Worm (Caenorhabditis elegans) whole organism, mixed stage, embryonic: ENCODE results near the gene C06B3.7.

ENCODE experiments used
- M03D4.4 ChIP-seq: sonication (generic microtip); optimal IDR thresholded peaks from 2 replicates; lab custom pipeline; 2017; ENCODE audit warnings: mild to moderate bottlenecking, missing genetic modification characterization, missing compliant biosample characterization
- bed-3 ChIP-seq: fragments of 200-800 bp; sonication (Bioruptor generic); optimal IDR thresholded peaks from 3 replicates; lab custom pipeline; 2018; ENCODE audit warnings: mild to moderate bottlenecking, missing genetic modification characterization, moderate library complexity, missing compliant biosample characterization
- blmp-1 ChIP-seq: fragments of 150-350 bp; optimal IDR thresholded peaks from 2 replicates; lab custom pipeline; 2014; ENCODE audit warnings: missing biosample characterization, missing genetic modification characterization
- ceh-39 ChIP-seq: fragments of 150-350 bp; optimal IDR thresholded peaks from 2 replicates; lab custom pipeline; 2014; ENCODE audit warnings: missing biosample characterization, missing genetic modification characterization
- ceh-43 ChIP-seq: fragments of 200-800 bp; sonication (Bioruptor generic); optimal IDR thresholded peaks from 2 replicates; lab custom pipeline; 2018; ENCODE audit warnings: mild to moderate bottlenecking, missing genetic modification characterization, moderate library complexity, missing compliant biosample characterization
- ces-1 ChIP-seq: fragments of 150-350 bp; optimal IDR thresholded peaks from 2 replicates; lab custom pipeline; 2014; ENCODE audit warnings: missing biosample characterization, missing genetic modification reagents, missing genetic modification characterization
- cnd-1 ChIP-seq: fragments of 200-800 bp; sonication (Bioruptor generic); optimal IDR thresholded peaks from 2 replicates; lab custom pipeline; 2018; ENCODE audit warnings: mild to moderate bottlenecking, missing genetic modification characterization, missing compliant biosample characterization
- elt-1 ChIP-seq: sonication (generic microtip); optimal IDR thresholded peaks from 2 replicates; lab custom pipeline; 2017; ENCODE audit warnings: missing genetic modification characterization, mild to moderate bottlenecking, missing compliant biosample characterization, antibody characterized with exemption, moderate library complexity, borderline replicate concordance; ENCODE audit not compliant: insufficient read depth
- elt-3 ChIP-seq: fragments of 150-350 bp; optimal IDR thresholded peaks from 2 replicates; lab custom pipeline; 2014; ENCODE audit warnings: missing biosample characterization, missing genetic modification characterization
- ham-2 ChIP-seq: fragments of 200-800 bp; sonication (Bioruptor generic); optimal IDR thresholded peaks from 2 replicates; lab custom pipeline; 2018; ENCODE audit warnings: mild to moderate bottlenecking, missing genetic modification characterization, missing compliant biosample characterization
- hlh-1 ChIP-seq: fragments of 150-350 bp; optimal IDR thresholded peaks from 2 replicates; lab custom pipeline; 2014; ENCODE audit warnings: missing biosample characterization, missing genetic modification reagents, missing genetic modification characterization
- lin-13 ChIP-seq: fragments of 150-350 bp; optimal IDR thresholded peaks from 2 replicates; lab custom pipeline; 2014; ENCODE audit warnings: missing biosample characterization, missing genetic modification characterization
- lin-32 ChIP-seq: fragments of 200-800 bp; sonication (Bioruptor generic); optimal IDR thresholded peaks from 2 replicates; lab custom pipeline; 2018; ENCODE audit warnings: mild to moderate bottlenecking, missing genetic modification characterization, missing compliant biosample characterization
- mab-5 ChIP-seq: fragments of 150-350 bp; optimal IDR thresholded peaks from 2 replicates; lab custom pipeline; 2014; ENCODE audit warnings: missing biosample characterization, missing genetic modification characterization
- nhr-12 ChIP-seq: fragments of 150-350 bp; optimal IDR thresholded peaks from 2 replicates; lab custom pipeline; 2014; ENCODE audit warnings: missing biosample characterization, missing genetic modification characterization
- nhr-2 ChIP-seq: fragments of 150-350 bp; optimal IDR thresholded peaks from 2 replicates; lab custom pipeline; 2014; ENCODE audit warnings: missing biosample characterization, missing genetic modification characterization
- nhr-237 ChIP-seq: fragments of 150-350 bp; optimal IDR thresholded peaks from 2 replicates; lab custom pipeline; 2014; ENCODE audit warnings: missing biosample characterization, missing genetic modification characterization
- nhr-28 ChIP-seq: fragments of 150-350 bp; optimal IDR thresholded peaks from 2 replicates; lab custom pipeline; 2014; ENCODE audit warnings: missing biosample characterization, missing genetic modification characterization
- nhr-76 ChIP-seq: sonication (generic microtip); optimal IDR thresholded peaks from 2 replicates; lab custom pipeline; 2017; ENCODE audit warnings: missing biosample characterization, missing genetic modification characterization
- pha-4 ChIP-seq: fragments of 150-350 bp; optimal IDR thresholded peaks from 2 replicates; lab custom pipeline; 2018; ENCODE audit warnings: missing biosample characterization, missing genetic modification reagents, missing genetic modification characterization
- sem-2 ChIP-seq: fragments of 200-800 bp; sonication (Bioruptor generic); optimal IDR thresholded peaks from 2 replicates; lab custom pipeline; 2018; ENCODE audit warnings: mild to moderate bottlenecking, missing genetic modification characterization, missing compliant biosample characterization
- snpc-4 ChIP-seq: fragments of 150-350 bp; optimal IDR thresholded peaks from 2 replicates; lab custom pipeline; 2014; ENCODE audit warnings: missing biosample characterization, missing genetic modification characterization
- sptf-1 ChIP-seq: sonication (generic microtip); optimal IDR thresholded peaks from 2 replicates; lab custom pipeline; 2017; ENCODE audit warnings: mild to moderate bottlenecking, missing genetic modification characterization, moderate library complexity, missing compliant biosample characterization
- tbx-8 ChIP-seq: fragments of 200-800 bp; sonication (Bioruptor generic); optimal IDR thresholded peaks from 2 replicates; lab custom pipeline; 2018; ENCODE audit warnings: mild to moderate bottlenecking, missing genetic modification characterization, moderate library complexity, missing compliant biosample characterization
- unc-120 ChIP-seq: sonication (generic microtip); optimal IDR thresholded peaks from 2 replicates; lab custom pipeline; 2017; ENCODE audit warnings: missing genetic modification characterization, missing compliant biosample characterization; ENCODE audit not compliant: poor library complexity, severe bottlenecking
- unc-39 ChIP-seq: fragments of 150-350 bp; optimal IDR thresholded peaks from 2 replicates; lab custom pipeline; 2014; ENCODE audit warnings: missing biosample characterization, missing genetic modification characterization
- unc-62 ChIP-seq: fragments of 150-350 bp; optimal IDR thresholded peaks from 2 replicates; lab custom pipeline; 2014; ENCODE audit warnings: missing biosample characterization, missing genetic modification reagents, missing genetic modification characterization
- ztf-11 ChIP-seq: fragments of 150-350 bp; optimal IDR thresholded peaks from 2 replicates; lab custom pipeline; 2014; ENCODE audit warnings: missing biosample characterization, missing genetic modification characterization

C06B3.7 gene

ce11 chrV:13934545-13934944, 25.1 kb downstream of the C06B3.7 start, which contains the start of gene R10D12.1:
Gene R10D12.1 (minus strand): TSS chrV:13934645.
- TF ChIP-seq elt-1 (no peak), unc-62 (GFP tag; lab: Kevin White, UChicago) (no peak), nhr-12 (tag; lab: Kevin White, UChicago) (no peak), lin-13 (tag; lab: Kevin White, UChicago) (no peak), ham-2 (GFP tag; lab: Kevin White, UChicago) (no peak), ztf-11 (no peak), mab-5 (no peak), sptf-1 (tag; lab: Kevin White, UChicago) (no peak), nhr-76 (tag; lab: Kevin White, UChicago) (no peak), cnd-1 (tag; lab: Kevin White, UChicago) (no peak), ces-1 (GFP tag; lab: Kevin White, UChicago) (no peak), unc-120 (tag; lab: Kevin White, UChicago) (no peak), nhr-237 (tag; lab: Kevin White, UChicago) (no peak), snpc-4 (tag; lab: Kevin White, UChicago) (no peak), tbx-8 (GFP tag; lab: Kevin White, UChicago) (no peak)

ce11 chrV:13935423-13935822, 25.9 kb downstream of the C06B3.7 start:
- no peak for TF ChIP-seq hlh-1 (tag; lab: Kevin White, UChicago)
- peak; percentile 31 for TF ChIP-seq elt-3

ce11 chrV:13936052-13936451, 26.6 kb downstream of the C06B3.7 start:
- TF ChIP-seq ceh-43 (GFP tag; lab: Kevin White, UChicago) (no peak), unc-39 (tag; lab: Kevin White, UChicago) (no peak), blmp-1 (no peak), mab-5 (no peak)

- TF ChIP-seq nhr-2 (tag; lab: Kevin White, UChicago) (no peak), snpc-4 (tag; lab: Kevin White, UChicago) (no peak), unc-39 (tag; lab: Kevin White, UChicago) (no peak)
Observed at ce11 chrV:13936850-13937249, 27.4 kb downstream of the C06B3.7 start, which contains the start of gene srw-145. Gene srw-145 (plus strand): TSS chrV:13937150.

ce11 chrV:13942082-13942481, 32.6 kb downstream of the C06B3.7 start, which contains the start of gene dpr-1:
Gene dpr-1 (minus strand): TSS chrV:13942182.
- TF ChIP-seq cnd-1 (tag; lab: Kevin White, UChicago) (no peak), nhr-28 (tag; lab: Kevin White, UChicago) (no peak)

- no peak for TF ChIP-seq nhr-237 (tag; lab: Kevin White, UChicago)
- TF ChIP-seq bed-3 (GFP tag; lab: Kevin White, UChicago): no peak
- no peak for TF ChIP-seq nhr-28 (tag; lab: Kevin White, UChicago)
- no peak for TF ChIP-seq snpc-4 (tag; lab: Kevin White, UChicago)
- TF ChIP-seq pha-4 (tag; lab: Kevin White, UChicago): no peak
- TF ChIP-seq ceh-39 (tag; lab: Kevin White, UChicago): no peak
- TF ChIP-seq lin-32: no peak
- TF ChIP-seq cnd-1 (tag; lab: Kevin White, UChicago): no peak
- TF ChIP-seq unc-120 (tag; lab: Kevin White, UChicago): no peak
- TF ChIP-seq ces-1 (GFP tag; lab: Kevin White, UChicago): no peak
- TF ChIP-seq elt-3: no peak
- no peak for TF ChIP-seq nhr-2 (tag; lab: Kevin White, UChicago)
- no peak for TF ChIP-seq ham-2 (GFP tag; lab: Kevin White, UChicago)
Observed at ce11 chrV:13946385-13947019, 37.0 kb downstream of the C06B3.7 start, which contains the start of the genes srx-10 and clec-226. Gene srx-10 (minus strand): TSS chrV:13946485. Gene clec-226 (plus strand): TSS chrV:13946969.

ce11 chrV:13949010-13949409, 39.5 kb downstream of the C06B3.7 start, which contains the start of gene R10D12.6:
Gene R10D12.6 (plus strand): TSS chrV:13949310.
- TF ChIP-seq nhr-12 (tag; lab: Kevin White, UChicago) (no peak), blmp-1 (no peak), ceh-39 (tag; lab: Kevin White, UChicago) (no peak), nhr-28 (tag; lab: Kevin White, UChicago) (no peak), cnd-1 (tag; lab: Kevin White, UChicago) (no peak), M03D4.4 (tag; lab: Kevin White, UChicago) (no peak), sem-2 (GFP tag; lab: Kevin White, UChicago) (no peak)
- TF ChIP-seq, all 35 proteins: peak for 0
